Fruit fly (Drosophila melanogaster): ENCODE results near the gene RpS13.
A peak's percentile ranks its signal among the peaks of the same experiment; 100 is the strongest.

RpS13 gene

dm6 chr2L:8370364-8371326 lies 6.2 kb upstream of the RpS13 start, which contains the start of gene CG17292 (continued):
- TF ChIP-seq sd (tag; optimal IDR thresholded peaks at IDR 0.05) (peak; percentile 97), Abd-B (GFP tag; optimal IDR thresholded peaks at IDR 0.05) (no peak), CG6854 (GFP tag; optimal IDR thresholded peaks at IDR 0.05) (no peak), Blimp-1 (GFP tag; optimal IDR thresholded peaks at IDR 0.05) (peak; percentile 32), CG6765 (GFP tag; optimal IDR thresholded peaks at IDR 0.05) (peak; percentile 29), h (optimal IDR thresholded peaks at IDR 0.05) (no peak), exex (tag; optimal IDR thresholded peaks at IDR 0.05) (peak; percentile 94), TFAM (GFP tag; optimal IDR thresholded peaks at IDR 0.05) (no peak), lola (GFP tag; optimal IDR thresholded peaks at IDR 0.05) (no peak), CG10366 (GFP tag; IDR thresholded peaks at IDR 0.05) (peak; percentile 43; the same call in 1 of the 2 replicates), Scr (GFP tag; IDR thresholded peaks at IDR 0.05; ENCODE audit: partially characterized antibody) (peak; percentile 90), sima (GFP tag; optimal IDR thresholded peaks at IDR 0.05) (no peak), insv (GFP tag; optimal IDR thresholded peaks at IDR 0.05) (no peak), sob (GFP tag; IDR thresholded peaks at IDR 0.05) (peak; percentile 86), CG13424 (tag; optimal IDR thresholded peaks at IDR 0.05) (peak; percentile 61), CG6689 (GFP tag; IDR thresholded peaks at IDR 0.05) (peak; percentile 27; the same call in 1 of the 2 replicates), gcm (GFP tag; optimal IDR thresholded peaks at IDR 0.05) (peak; percentile 59), zf30C (GFP tag; optimal IDR thresholded peaks at IDR 0.05) (no peak), CG4282 (GFP tag; optimal IDR thresholded peaks at IDR 0.05) (peak; percentile 39), dati (GFP tag; IDR thresholded peaks at IDR 0.05) (0 out of 2 replicates have a peak, but pooled peaks have one; percentile 9), bowl (GFP tag; IDR thresholded peaks at IDR 0.05) (peak; percentile 59; the same call in 1 of the 2 replicates), CG2678 (tag; optimal IDR thresholded peaks at IDR 0.05) (peak; percentile 49), Pdp1 (GFP tag; optimal IDR thresholded peaks at IDR 0.05) (peak in 1 of 2 experiments; percentile 56), abd-A (tag; optimal IDR thresholded peaks at IDR 0.05) (peak; percentile 91), CG14441 (GFP tag; IDR thresholded peaks at IDR 0.05) (peak; percentile 53; the same call in 1 of the 2 replicates), Doc3 (GFP tag; IDR thresholded peaks at IDR 0.05; ENCODE audit: partially characterized antibody) (peak; percentile 87), CG15696 (tag; optimal IDR thresholded peaks at IDR 0.05) (no peak), pros (GFP tag; optimal IDR thresholded peaks at IDR 0.05) (no peak), CG10267 (tag; optimal IDR thresholded peaks at IDR 0.05) (peak; percentile 16), Nf-YA (GFP tag; IDR thresholded peaks at IDR 0.05) (peak; percentile 41; the same call in 1 of the 2 replicates), kah (GFP tag; optimal IDR thresholded peaks at IDR 0.05) (peak; percentile 86), CG17385 (GFP tag; optimal IDR thresholded peaks at IDR 0.05) (peak; percentile 62), Mes4 (GFP tag; optimal IDR thresholded peaks at IDR 0.05) (peak; percentile 27), CG13624 (GFP tag; optimal IDR thresholded peaks at IDR 0.05) (peak; percentile 69), dm (GFP tag; optimal IDR thresholded peaks at IDR 0.05) (no peak), hbn (GFP tag; IDR thresholded peaks at IDR 0.05; ENCODE audit: partially characterized antibody) (peak; percentile 76), CG6272 (GFP tag; IDR thresholded peaks at IDR 0.05) (peak; percentile 49), CG3726 (GFP tag; IDR thresholded peaks at IDR 0.05) (no peak), knrl (GFP tag; IDR thresholded peaks at IDR 0.05; ENCODE audit: partially characterized antibody) (peak; percentile 91), CG33213 (GFP tag; optimal IDR thresholded peaks at IDR 0.05) (peak; percentile 41), seq (GFP tag; IDR thresholded peaks at IDR 0.05) (peak; percentile 43; the same call in 1 of the 2 replicates), maf-S (GFP tag; optimal IDR thresholded peaks at IDR 0.05) (peak; percentile 17), Atf6 (GFP tag; IDR thresholded peaks at IDR 0.05) (peak; percentile 86), CG2129 (GFP tag; IDR thresholded peaks at IDR 0.05; ENCODE audit: partially characterized antibody) (peak; percentile 31; the same call in 1 of the 2 replicates), bbx (GFP tag; IDR thresholded peaks at IDR 0.05; ENCODE audit: partially characterized antibody) (peak; percentile 95), ATbp (GFP tag; optimal IDR thresholded peaks at IDR 0.05) (peak; percentile 78), vfl (GFP tag; optimal IDR thresholded peaks at IDR 0.05) (no peak)

Data from whole organism, embryonic.